Fruit fly (Drosophila melanogaster) whole organism, embryonic: ENCODE measurements around the gene CG13024.

Experiments
- ATbp ChIP-seq: fragments of 200-800 bp; sonication (Bioruptor generic); optimal IDR thresholded peaks from 2 replicates; lab custom pipeline; 2017; ENCODE audit warnings: missing biosample characterization, mild to moderate bottlenecking, missing genetic modification characterization, missing genetic modification reagents
- Aef1 ChIP-seq: fragments of 200-800 bp; sonication (Bioruptor generic); IDR thresholded peaks from 3 replicates; pipeline ENCODE4 v1.3.6; 2022; ENCODE audit warnings: missing biosample characterization, missing genetic modification characterization
- BEAF-32 ChIP-seq: fragments of 200-800 bp; sonication (Bioruptor generic); optimal IDR thresholded peaks from 3 replicates; lab custom pipeline; 2017; ENCODE audit warnings: missing biosample characterization, missing genetic modification characterization, mild to moderate bottlenecking, moderate library complexity, missing genetic modification reagents
- Bdp1 ChIP-seq: fragments of 200-800 bp; sonication (Bioruptor generic); optimal IDR thresholded peaks from 3 replicates; lab custom pipeline; 2016; ENCODE audit warnings: missing biosample characterization, missing genetic modification characterization
- Bteb2 ChIP-seq: fragments of 200-800 bp; sonication (Bioruptor generic); optimal IDR thresholded peaks from 2 replicates; lab custom pipeline; 2016; ENCODE audit warnings: missing biosample characterization, missing genetic modification characterization
- CG11085 ChIP-seq: fragments of 200-800 bp; sonication (Bioruptor generic); IDR thresholded peaks from 2 replicates; pipeline ENCODE4 v1.3.6; 2022; ENCODE audit warnings: missing biosample characterization, missing genetic modification characterization
- CG11560 ChIP-seq: fragments of 200-800 bp; sonication (Bioruptor generic); IDR thresholded peaks from 3 replicates; pipeline ENCODE4 v1.3.6; 2022; ENCODE audit warnings: missing biosample characterization, missing genetic modification characterization
- CG13123 ChIP-seq: fragments of 200-800 bp; sonication (Bioruptor generic); optimal IDR thresholded peaks from 2 replicates; lab custom pipeline; 2016; ENCODE audit warnings: missing biosample characterization, missing genetic modification characterization
- CG1603 ChIP-seq: fragments of 200-800 bp; sonication (Bioruptor generic); optimal IDR thresholded peaks from 2 replicates; lab custom pipeline; 2019; ENCODE audit warnings: missing biosample characterization, mild to moderate bottlenecking, missing genetic modification characterization, moderate library complexity
- CG17186 ChIP-seq: fragments of 200-800 bp; sonication (Bioruptor generic); optimal IDR thresholded peaks from 3 replicates; lab custom pipeline; 2017; ENCODE audit warnings: missing biosample characterization, missing genetic modification reagents, missing genetic modification characterization
- CG17568 ChIP-seq: fragments of 200-800 bp; sonication (Bioruptor generic); optimal IDR thresholded peaks from 2 replicates; lab custom pipeline; 2018; ENCODE audit warnings: missing biosample characterization, mild to moderate bottlenecking, missing genetic modification characterization, moderate library complexity
- CG17612 ChIP-seq: fragments of 200-800 bp; sonication (Bioruptor generic); IDR thresholded peaks from 2 replicates; pipeline ENCODE4 v1.3.6; 2022; ENCODE audit warnings: missing biosample characterization, missing genetic modification characterization
- CG17802 ChIP-seq: fragments of 200-800 bp; sonication (Bioruptor generic); optimal IDR thresholded peaks from 2 replicates; lab custom pipeline; 2018; ENCODE audit warnings: missing biosample characterization, mild to moderate bottlenecking, missing genetic modification characterization, moderate library complexity
- CG1792 ChIP-seq: fragments of 200-800 bp; sonication (Bioruptor generic); optimal IDR thresholded peaks from 2 replicates; lab custom pipeline; 2016; ENCODE audit warnings: missing biosample characterization, missing genetic modification characterization
- CG18011 ChIP-seq: fragments of 200-800 bp; sonication (Bioruptor generic); optimal IDR thresholded peaks from 2 replicates; lab custom pipeline; 2017; ENCODE audit warnings: missing biosample characterization, missing genetic modification characterization, mild to moderate bottlenecking, moderate library complexity, missing genotype
- CG2120 ChIP-seq: fragments of 200-800 bp; sonication (Bioruptor generic); optimal IDR thresholded peaks from 3 replicates; lab custom pipeline; 2016; ENCODE audit warnings: missing biosample characterization, missing genetic modification characterization
- CG31388 ChIP-seq: fragments of 200-800 bp; sonication (Bioruptor generic); optimal IDR thresholded peaks from 2 replicates; lab custom pipeline; 2016; ENCODE audit warnings: missing biosample characterization, missing genetic modification characterization
- CG3163 ChIP-seq: fragments of 200-800 bp; sonication (Bioruptor generic); optimal IDR thresholded peaks from 3 replicates; lab custom pipeline; 2016; ENCODE audit warnings: missing biosample characterization, missing genetic modification characterization
- CG32532 ChIP-seq: fragments of 200-800 bp; sonication (Bioruptor generic); IDR thresholded peaks from 2 replicates; pipeline ENCODE4 v1.3.6; 2022; ENCODE audit warnings: missing biosample characterization, missing genetic modification characterization
- CG3838 ChIP-seq: fragments of 200-800 bp; sonication (Bioruptor generic); optimal IDR thresholded peaks from 3 replicates; lab custom pipeline; 2016; ENCODE audit warnings: missing biosample characterization, missing genetic modification characterization
- CG3995 ChIP-seq: fragments of 200-800 bp; sonication (Bioruptor generic); optimal IDR thresholded peaks from 3 replicates; lab custom pipeline; 2016; ENCODE audit warnings: missing biosample characterization, missing genetic modification characterization
- CG4854 ChIP-seq: fragments of 200-800 bp; sonication (Bioruptor generic); optimal IDR thresholded peaks from 2 replicates; lab custom pipeline; 2016; ENCODE audit warnings: missing biosample characterization, missing genetic modification characterization, inconsistent platforms
- CG7556 ChIP-seq: fragments of 200-800 bp; sonication (Bioruptor generic); optimal IDR thresholded peaks from 2 replicates; lab custom pipeline; 2017; ENCODE audit warnings: missing biosample characterization, mild to moderate bottlenecking, missing genetic modification characterization
- CG7786 ChIP-seq: fragments of 200-800 bp; sonication (Bioruptor generic); optimal IDR thresholded peaks from 2 replicates; lab custom pipeline; 2016; ENCODE audit warnings: missing biosample characterization, missing genetic modification characterization
- CG9817 ChIP-seq: fragments of 200-800 bp; sonication (Bioruptor generic); optimal IDR thresholded peaks from 2 replicates; lab custom pipeline; 2018; ENCODE audit warnings: missing biosample characterization, mild to moderate bottlenecking, missing genetic modification characterization, moderate library complexity
- ERR ChIP-seq: fragments of 200-800 bp; sonication (Bioruptor generic); optimal IDR thresholded peaks from 2 replicates; lab custom pipeline; 2016; ENCODE audit warnings: missing biosample characterization, missing genetic modification characterization
- Ets65A ChIP-seq: fragments of 200-800 bp; sonication (Bioruptor generic); peaks from one replicate; lab custom pipeline; 2016; ENCODE audit warnings: missing biosample characterization, missing genetic modification characterization
- HmgD ChIP-seq: fragments of 200-800 bp; sonication (Bioruptor generic); optimal IDR thresholded peaks from 3 replicates; lab custom pipeline; 2016; ENCODE audit warnings: missing biosample characterization, missing genetic modification characterization
- Hr78 ChIP-seq, 2 experiments: fragments of 200-800 bp in 1 of 2; fragments of >200 bp in 1 of 2; sonication (Bioruptor generic) in 1 of 2; optimal IDR thresholded peaks; 2 replicates each; lab custom pipeline; 2017 to 2019; ENCODE audit warnings: missing biosample characterization in 2 of 2, missing genetic modification characterization in 2 of 2, mild to moderate bottlenecking in 1 of 2, moderate library complexity in 1 of 2
- Lim3 ChIP-seq: fragments of 200-800 bp; sonication (Bioruptor generic); IDR thresholded peaks from 2 replicates; pipeline ENCODE4 v1.3.6; 2022; ENCODE audit warnings: missing biosample characterization, missing genetic modification characterization
- Oli ChIP-seq: fragments of 200-800 bp; sonication (Bioruptor generic); optimal IDR thresholded peaks from 2 replicates; lab custom pipeline; 2018; ENCODE audit warnings: missing biosample characterization, mild to moderate bottlenecking, missing genetic modification characterization, moderate library complexity
- Xbp1 ChIP-seq: fragments of 200-800 bp; sonication (Bioruptor generic); optimal IDR thresholded peaks from 3 replicates; lab custom pipeline; 2016; ENCODE audit warnings: missing biosample characterization, mild to moderate bottlenecking, missing genetic modification characterization
- al ChIP-seq: fragments of 200-800 bp; sonication (Bioruptor generic); IDR thresholded peaks from 2 replicates; pipeline ENCODE4 v1.3.6; 2022; ENCODE audit warnings: missing biosample characterization, missing genetic modification characterization
- chif ChIP-seq, 2 experiments: fragments of 200-800 bp; sonication (Bioruptor generic); optimal IDR thresholded peaks; 3 replicates each; lab custom pipeline; 2016; ENCODE audit warnings: missing biosample characterization in 2 of 2, missing genetic modification characterization in 2 of 2
- chm ChIP-seq: fragments of 200-800 bp; sonication (Bioruptor generic); IDR thresholded peaks from 2 replicates; pipeline ENCODE4 v1.3.6; 2022; ENCODE audit warnings: missing biosample characterization, missing genetic modification characterization
- fd96Cb ChIP-seq: fragments of 200-800 bp; sonication (Bioruptor generic); optimal IDR thresholded peaks from 2 replicates; lab custom pipeline; 2018; ENCODE audit warnings: missing biosample characterization, mild to moderate bottlenecking, missing genetic modification characterization, moderate library complexity
- grau ChIP-seq: fragments of 200-800 bp; optimal IDR thresholded peaks from 3 replicates; lab custom pipeline; 2019; ENCODE audit warnings: missing biosample characterization, mild to moderate bottlenecking, missing genetic modification characterization, moderate library complexity
- hkb ChIP-seq, 2 experiments: fragments of 200-800 bp in 1 of 2; fragments of >200 bp in 1 of 2; sonication (Bioruptor generic) in 1 of 2; IDR thresholded peaks in 1 of 2; optimal IDR thresholded peaks in 1 of 2; 2 replicates each; pipeline versions ENCODE4 v1.3.6 to Lab custom; 2017 to 2022; ENCODE audit warnings: missing biosample characterization in 1 of 2, missing genetic modification characterization in 1 of 2
- kay ChIP-seq: fragments of 200-800 bp; sonication (Bioruptor generic); optimal IDR thresholded peaks from 2 replicates; lab custom pipeline; 2016; ENCODE audit warnings: missing biosample characterization, missing genetic modification characterization
- mirr ChIP-seq: fragments of 200-800 bp; sonication (Bioruptor generic); optimal IDR thresholded peaks from 3 replicates; lab custom pipeline; 2018; ENCODE audit warnings: missing biosample characterization, mild to moderate bottlenecking, missing genetic modification characterization
- org-1 ChIP-seq: fragments of 200-800 bp; sonication (Bioruptor generic); optimal IDR thresholded peaks from 2 replicates; lab custom pipeline; 2017; ENCODE audit warnings: missing biosample characterization, missing genetic modification characterization
- pho ChIP-seq: fragments of 200-800 bp; sonication (Bioruptor generic); optimal IDR thresholded peaks from 2 replicates; lab custom pipeline; 2016; ENCODE audit warnings: missing biosample characterization, missing genetic modification characterization
- phol ChIP-seq: fragments of 200-800 bp; sonication (Bioruptor generic); optimal IDR thresholded peaks from 3 replicates; lab custom pipeline; 2018; ENCODE audit warnings: missing biosample characterization, mild to moderate bottlenecking, missing genetic modification characterization, moderate library complexity
- psq ChIP-seq: fragments of 200-800 bp; sonication (Bioruptor generic); optimal IDR thresholded peaks from 2 replicates; lab custom pipeline; 2017; ENCODE audit warnings: missing biosample characterization, missing genetic modification characterization
- sens ChIP-seq: fragments of 200-800 bp; sonication (Bioruptor generic); peaks from one replicate; lab custom pipeline; 2016; ENCODE audit warnings: missing biosample characterization, missing genetic modification characterization
- sens-2 ChIP-seq: fragments of 200-800 bp; sonication (Bioruptor generic); IDR thresholded peaks from 2 replicates; pipeline ENCODE4 v1.3.6; 2022; ENCODE audit warnings: missing biosample characterization, missing genetic modification characterization
- shn ChIP-seq: fragments of 200-800 bp; sonication (Bioruptor generic); optimal IDR thresholded peaks from 3 replicates; lab custom pipeline; 2016; ENCODE audit warnings: missing biosample characterization, missing genetic modification characterization
- stwl ChIP-seq: fragments of 200-800 bp; sonication (Bioruptor generic); optimal IDR thresholded peaks from 3 replicates; lab custom pipeline; 2018; ENCODE audit warnings: missing biosample characterization, mild to moderate bottlenecking, missing genetic modification characterization, moderate library complexity
- usp ChIP-seq: fragments of >200 bp; optimal IDR thresholded peaks from 2 replicates; lab custom pipeline; 2017; ENCODE audit warnings: missing biosample characterization, missing genetic modification characterization
- vfl ChIP-seq: fragments of 200-800 bp; sonication (Bioruptor generic); optimal IDR thresholded peaks from 2 replicates; lab custom pipeline; 2016; ENCODE audit warnings: missing biosample characterization, missing genetic modification characterization

CG13024 gene

DNA sequence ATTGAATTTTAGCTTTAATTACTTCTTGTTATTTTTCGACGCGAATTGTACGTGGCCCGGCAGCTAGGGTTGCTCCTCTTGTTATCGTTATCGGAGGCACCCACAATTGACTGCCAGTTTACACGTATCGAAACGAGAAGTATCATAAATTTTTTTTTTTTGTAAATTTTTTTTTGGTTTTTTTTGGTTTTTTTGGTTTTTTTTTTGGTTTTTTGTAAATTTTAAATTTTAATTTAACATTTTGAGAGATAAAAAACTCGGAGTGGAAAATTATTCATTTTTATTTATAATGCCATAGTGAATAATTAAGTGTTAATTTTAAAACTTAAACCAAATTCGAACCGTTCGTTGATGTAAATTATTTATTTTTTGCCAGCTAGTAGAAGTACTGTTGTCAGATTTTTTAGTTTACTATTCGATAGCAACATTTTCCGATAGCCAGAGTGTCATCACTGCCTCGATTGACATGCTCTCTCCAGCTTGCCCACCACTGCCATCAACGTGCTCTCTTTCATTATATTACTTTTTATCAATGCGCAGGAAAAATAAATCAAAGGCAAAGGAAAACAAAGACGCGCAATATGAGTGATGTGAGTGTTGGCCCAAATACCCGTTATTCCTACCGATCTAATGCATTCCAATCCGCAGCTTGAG lies 16.2 kb upstream of the CG13024 start, which contains the start of the genes kud and Zcchc7 (continued):
- TF ChIP-seq fd96Cb (tag; lab: Kevin White, UChicago) (peak; percentile 26), CG13123 (GFP tag; lab: Kevin White, UChicago) (peak; percentile 2), stwl (tag; lab: Kevin White, UChicago) (peak; percentile 79), CG3995 (GFP tag; lab: Kevin White, UChicago) (peak; percentile 37), BEAF-32 (GFP tag; lab: Kevin White, UChicago) (peak; percentile 74), CG17568 (no peak), Bdp1 (peak; percentile 38), CG4854 (GFP tag; lab: Kevin White, UChicago) (peak; percentile 29), CG11085 (GFP tag; lab: Robert Waterston, UW) (0 out of 2 replicates have a peak, but pooled peaks have one; percentile 8), CG17802 (peak; percentile 84), grau (tag; lab: Kevin White, UChicago) (peak; percentile 79), Oli (peak; percentile 30), kay (GFP tag; lab: Kevin White, UChicago) (peak; percentile 38), ATbp (GFP tag; lab: Kevin White, UChicago) (no peak), phol (tag; lab: Kevin White, UChicago) (peak; percentile 67), CG17186 (GFP tag; lab: Kevin White, UChicago) (peak; percentile 40), CG1603 (tag; lab: Kevin White, UChicago) (peak; percentile 28), CG9817 (tag; lab: Kevin White, UChicago) (peak; percentile 75), Xbp1 (GFP tag; lab: Kevin White, UChicago) (peak; percentile 84), HmgD (GFP tag; lab: Kevin White, UChicago) (no peak), chif (GFP tag; optimal IDR thresholded peaks at IDR 0.05; lab: Kevin White, UChicago) (peak in 1 of 2 experiments; percentile 59), ERR (GFP tag; lab: Kevin White, UChicago) (peak; percentile 32), pho (GFP tag; lab: Kevin White, UChicago) (peak; percentile 74), Hr78 (GFP tag; optimal IDR thresholded peaks at IDR 0.05; lab: Kevin White, UChicago) (no peak), CG17612 (GFP tag; lab: Robert Waterston, UW) (no peak), CG7786 (GFP tag; lab: Kevin White, UChicago) (peak; percentile 44), al (GFP tag; lab: Robert Waterston, UW) (0 out of 2 replicates have a peak, but pooled peaks have one; percentile 42), sens (peak; percentile 89), Aef1 (0 out of 3 replicates have a peak, but pooled peaks have one; percentile 26), shn (GFP tag; lab: Kevin White, UChicago) (peak; percentile 19), Lim3 (GFP tag; lab: Robert Waterston, UW) (no peak), CG7556 (GFP tag; lab: Kevin White, UChicago) (peak; percentile 71), psq (GFP tag; lab: Kevin White, UChicago) (peak; percentile 3), mirr (GFP tag; lab: Kevin White, UChicago) (no peak), Bteb2 (GFP tag; lab: Kevin White, UChicago) (peak; percentile 54), CG32532 (GFP tag; lab: Robert Waterston, UW) (peak; percentile 67), Ets65A (GFP tag; lab: Kevin White, UChicago) (peak; percentile 7), CG2120 (GFP tag; lab: Kevin White, UChicago) (peak; percentile 83), usp (GFP tag; lab: Kevin White, UChicago) (no peak), CG3838 (GFP tag; lab: Kevin White, UChicago) (no peak), org-1 (no peak), CG18011 (peak; percentile 50), hkb (optimal IDR thresholded peaks at IDR 0.05; lab: Kevin White, UChicago) (peak; percentile 34), hkb (GFP tag; IDR thresholded peaks at IDR 0.05; lab: Robert Waterston, UW) (no peak), CG3163 (peak; percentile 47), sens-2 (GFP tag; lab: Robert Waterston, UW) (peak; percentile 10; the same call in 1 of the 2 replicates), CG31388 (GFP tag; lab: Kevin White, UChicago) (peak; percentile 6), CG11560 (tag; lab: Robert Waterston, UW) (peak; percentile 96), vfl (GFP tag; lab: Kevin White, UChicago) (peak; percentile 36), CG1792 (peak; percentile 0), chm (GFP tag; lab: Robert Waterston, UW) (no peak)
